Worm (Caenorhabditis elegans): ENCODE results near the gene T28A11.3.

- TF ChIP-seq fkh-10 (GFP tag; optimal IDR thresholded peaks at IDR 0.05) (no peak), fos-1 (tag; optimal IDR thresholded peaks at IDR 0.05) (no peak), nhr-23 (tag; optimal IDR thresholded peaks at IDR 0.05) (no peak), tbx-2 (tag; optimal IDR thresholded peaks at IDR 0.05) (no peak), nhr-237 (tag; optimal IDR thresholded peaks at IDR 0.05) (no peak)
Measured at ce11 chrV:3281523-3281922, 6.4 kb downstream of the T28A11.3 start, which contains the start of gene T28A11.25.

Data from whole organism, L3 larva.